Worm (Caenorhabditis elegans) whole organism, young adult: ENCODE data around the gene cyk-4.

ENCODE experiments used
- attf-6 ChIP-seq: fragments of 200-800 bp; sonication (Bioruptor generic); IDR thresholded peaks from 2 replicates; pipeline ENCODE4 v1.3.6; 2022; ENCODE audit warnings: missing genetic modification reagents, missing genetic modification characterization, missing compliant biosample characterization
- dpl-1 ChIP-seq: fragments of 150-350 bp; optimal IDR thresholded peaks from 2 replicates; lab custom pipeline; 2014; ENCODE audit warnings: missing biosample characterization, missing genetic modification reagents, missing genetic modification characterization
- hmg-20 ChIP-seq: fragments of 200-800 bp; sonication (Bioruptor generic); IDR thresholded peaks from 2 replicates; pipeline ENCODE4 v1.3.6; 2022; ENCODE audit warnings: missing genetic modification reagents, missing genetic modification characterization, missing compliant biosample characterization
- lir-1 ChIP-seq: fragments of 200-800 bp; sonication (Bioruptor generic); conservative IDR thresholded peaks from 2 replicates; pipeline ENCODE4 v1.3.6; 2022; ENCODE audit warnings: missing genetic modification reagents, missing genetic modification characterization, missing compliant biosample characterization
- madf-8 ChIP-seq: fragments of 200-800 bp; sonication (Bioruptor generic); conservative IDR thresholded peaks from 2 replicates; pipeline ENCODE4 v1.3.6; 2022; ENCODE audit warnings: missing genetic modification reagents, missing genetic modification characterization, missing compliant biosample characterization
- pha-4 ChIP-seq: fragments of 150-350 bp; sonication (generic microtip); optimal IDR thresholded peaks from 2 replicates; lab custom pipeline; 2014; ENCODE audit warnings: missing biosample characterization, missing genetic modification reagents, missing genetic modification characterization
- snpc-3.4 ChIP-seq: sonication (generic microtip); optimal IDR thresholded peaks from 2 replicates; lab custom pipeline; 2017; ENCODE audit warnings: missing genetic modification characterization, mild to moderate bottlenecking, missing compliant biosample characterization, antibody characterized with exemption, moderate library complexity, missing genotype, missing genetic modification reagents
- tbx-9 ChIP-seq: sonication (generic microtip); optimal IDR thresholded peaks from 2 replicates; lab custom pipeline; 2016; ENCODE audit warnings: borderline replicate concordance, missing genetic modification characterization, inconsistent platforms, missing compliant biosample characterization

- TF ChIP-seq pha-4 (tag; lab: Kevin White, UChicago), result no peak
- TF ChIP-seq hmg-20 (GFP tag; lab: Robert Waterston, UW), result no peak
- no peak for TF ChIP-seq tbx-9 (tag; lab: Kevin White, UChicago)
- no peak for TF ChIP-seq snpc-3.4 (tag; lab: Kevin White, UChicago)
- no peak for TF ChIP-seq madf-8 (GFP tag; lab: Robert Waterston, UW)
- no peak for TF ChIP-seq lir-1 (GFP tag; lab: Robert Waterston, UW)
- no peak for TF ChIP-seq dpl-1
- TF ChIP-seq attf-6 (GFP tag; lab: Robert Waterston, UW), result no peak
These were observed 49.1 kb downstream of the cyk-4 start for ce11 chrIII:13721944-13722343.
